Worm (Caenorhabditis elegans) whole organism, early embryonic: ENCODE data around the gene B0546.5.
A peak's percentile ranks its signal among the peaks of the same experiment; 100 is the strongest.
"Not testable (repeated sequence)": the region's sequence is repeated elsewhere in the genome, so short reads cannot be mapped to it uniquely, and the experiment has no call there.

Experiments
- B0310.2 ChIP-seq: sonication (generic microtip); optimal IDR thresholded peaks from 2 replicates; lab custom pipeline; 2016; ENCODE audit warnings: mild to moderate bottlenecking, missing genetic modification characterization, missing compliant biosample characterization
- F13C5.2 ChIP-seq: sonication (generic microtip); optimal IDR thresholded peaks from 2 replicates; lab custom pipeline; 2017; ENCODE audit warnings: mild to moderate bottlenecking, missing genetic modification characterization, inconsistent platforms, missing compliant biosample characterization
- aly-1 ChIP-seq: sonication (generic microtip); optimal IDR thresholded peaks from 2 replicates; lab custom pipeline; 2016; ENCODE audit warnings: missing genetic modification characterization, missing compliant biosample characterization
- ama-1 ChIP-seq: fragments of 150-350 bp; optimal IDR thresholded peaks from 2 replicates; lab custom pipeline; 2014
- ceh-13 ChIP-seq: fragments of 200-800 bp; sonication (Bioruptor generic); optimal IDR thresholded peaks from 2 replicates; lab custom pipeline; 2018; ENCODE audit warnings: mild to moderate bottlenecking, missing genetic modification characterization, missing compliant biosample characterization
- ceh-36 ChIP-seq: sonication (generic microtip); optimal IDR thresholded peaks from 2 replicates; lab custom pipeline; 2016; ENCODE audit warnings: missing genetic modification characterization, inconsistent platforms, missing compliant biosample characterization
- ets-7 ChIP-seq: sonication (generic microtip); optimal IDR thresholded peaks from 2 replicates; lab custom pipeline; 2016; ENCODE audit warnings: missing genotype, missing genetic modification characterization, missing compliant biosample characterization
- flt-1 ChIP-seq: fragments of 200-800 bp; sonication (Bioruptor generic); IDR thresholded peaks from 2 replicates; pipeline ENCODE4 v1.3.6; 2022; ENCODE audit warnings: missing genetic modification characterization, missing compliant biosample characterization
- hmbx-1 ChIP-seq: sonication (generic microtip); optimal IDR thresholded peaks from 2 replicates; lab custom pipeline; 2016; ENCODE audit warnings: mild to moderate bottlenecking, missing genetic modification characterization, missing compliant biosample characterization
- hmg-4 ChIP-seq: fragments of 200-800 bp; sonication (Bioruptor generic); optimal IDR thresholded peaks from 2 replicates; lab custom pipeline; 2018; ENCODE audit warnings: mild to moderate bottlenecking, missing genetic modification characterization, missing compliant biosample characterization
- hnd-1 ChIP-seq: sonication (generic microtip); optimal IDR thresholded peaks from 2 replicates; lab custom pipeline; 2016; ENCODE audit warnings: missing genetic modification characterization, missing compliant biosample characterization
- pes-1 ChIP-seq: fragments of 200-800 bp; sonication (Bioruptor generic); IDR thresholded peaks from 2 replicates; pipeline ENCODE4 v1.3.6; 2022; ENCODE audit warnings: missing genetic modification reagents, missing genetic modification characterization, missing compliant biosample characterization
- scrt-1 ChIP-seq: fragments of 200-800 bp; sonication (Bioruptor generic); IDR thresholded peaks from 2 replicates; pipeline ENCODE4 v1.3.6; 2022; ENCODE audit warnings: missing genetic modification characterization, missing compliant biosample characterization
- sea-1 ChIP-seq: fragments of 200-800 bp; sonication (Bioruptor generic); conservative IDR thresholded peaks from 2 replicates; pipeline ENCODE4 v1.3.6; 2022; ENCODE audit warnings: missing genetic modification characterization, missing compliant biosample characterization
- tbx-11 ChIP-seq: fragments of 200-800 bp; sonication (Bioruptor generic); IDR thresholded peaks from 2 replicates; pipeline ENCODE4 v1.3.6; 2022; ENCODE audit warnings: missing genetic modification characterization, missing compliant biosample characterization
- tbx-37 ChIP-seq: fragments of 200-800 bp; sonication (Bioruptor generic); conservative IDR thresholded peaks from 2 replicates; pipeline ENCODE4 v1.3.6; 2022; ENCODE audit warnings: missing genetic modification reagents, missing genetic modification characterization, missing compliant biosample characterization
- tra-4 ChIP-seq: sonication (generic microtip); optimal IDR thresholded peaks from 2 replicates; lab custom pipeline; 2017; ENCODE audit warnings: missing genetic modification characterization, missing compliant biosample characterization

Gene B0546.5

DNA sequence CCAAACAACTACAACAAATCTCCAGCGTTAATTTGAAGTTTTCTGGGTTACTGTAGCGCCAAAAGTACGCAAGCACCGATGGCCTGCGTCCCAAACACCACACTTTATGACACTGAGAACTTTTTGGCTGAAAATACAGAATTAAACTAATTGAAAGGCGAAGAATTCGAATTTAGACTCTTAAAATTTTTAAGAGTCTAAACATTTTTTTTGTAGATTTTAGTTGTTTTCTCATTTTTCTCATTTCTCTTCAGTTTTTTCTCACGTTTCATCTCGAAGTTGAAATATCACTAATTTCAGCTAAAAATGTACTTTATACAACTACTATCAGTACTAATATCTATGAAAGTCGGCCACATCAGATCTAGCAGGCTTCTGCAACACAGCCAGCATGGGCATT lies 25.5 kb upstream of the B0546.5 start, which contains the start of gene lgc-9:
TSS of gene lgc-9 (plus strand) at position 301 of the 400 bp plus-strand sequence.
- TF ChIP-seq ets-7, result no peak
- no peak for TF ChIP-seq F13C5.2 (tag; lab: Kevin White, UChicago)
- TF ChIP-seq hmbx-1, result no peak
- TF ChIP-seq tbx-37 (GFP tag; lab: Robert Waterston, UW), result no peak
- no peak for TF ChIP-seq ceh-36 (tag; lab: Kevin White, UChicago)
- TF ChIP-seq scrt-1 (GFP tag; lab: Robert Waterston, UW), result no peak
- TF ChIP-seq ama-1 (lab: Kevin White, UChicago), result no peak
- no peak for TF ChIP-seq sea-1 (GFP tag; lab: Robert Waterston, UW)
- TF ChIP-seq hmg-4 (GFP tag; lab: Kevin White, UChicago), result no peak
- TF ChIP-seq B0310.2 (tag; lab: Kevin White, UChicago), result no peak
- no peak for TF ChIP-seq flt-1 (GFP tag; lab: Robert Waterston, UW)
- no peak for TF ChIP-seq ceh-13 (GFP tag; lab: Kevin White, UChicago)
- TF ChIP-seq aly-1 (tag; lab: Kevin White, UChicago), result no peak
- no peak for TF ChIP-seq hnd-1
- TF ChIP-seq tbx-11 (GFP tag; lab: Robert Waterston, UW), result no peak
- no peak for TF ChIP-seq pes-1 (GFP tag; lab: Robert Waterston, UW)
- no peak for TF ChIP-seq tra-4 (tag; lab: Kevin White, UChicago)

DNA sequence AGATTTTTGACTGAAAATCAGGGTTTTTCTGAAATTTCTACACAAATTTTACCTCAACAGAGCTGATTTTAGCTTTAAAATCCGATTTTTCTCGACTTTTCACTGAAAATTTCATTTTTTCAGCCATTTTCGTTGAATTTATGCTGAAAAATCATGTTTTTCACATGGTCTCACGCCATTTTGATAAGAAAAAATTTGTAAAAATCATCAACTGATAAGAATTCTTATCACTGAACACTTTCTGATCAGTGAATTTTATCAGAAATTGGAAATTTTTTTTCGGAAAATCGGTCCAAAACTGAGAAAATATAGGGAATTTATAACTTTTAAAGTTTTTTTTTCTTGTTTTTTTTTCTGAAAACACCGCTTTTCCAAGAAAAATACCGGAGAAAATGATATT lies 11.0 kb upstream of the B0546.5 start:
- TF ChIP-seq F13C5.2 (tag; lab: Kevin White, UChicago), result no peak
- no peak for TF ChIP-seq pes-1 (GFP tag; lab: Robert Waterston, UW)
- TF ChIP-seq B0310.2 (tag; lab: Kevin White, UChicago), result no peak
- TF ChIP-seq ceh-13 (GFP tag; lab: Kevin White, UChicago), result no peak
- no peak for TF ChIP-seq hmg-4 (GFP tag; lab: Kevin White, UChicago)
- no peak for TF ChIP-seq hnd-1
- no peak for TF ChIP-seq ama-1 (lab: Kevin White, UChicago)

DNA sequence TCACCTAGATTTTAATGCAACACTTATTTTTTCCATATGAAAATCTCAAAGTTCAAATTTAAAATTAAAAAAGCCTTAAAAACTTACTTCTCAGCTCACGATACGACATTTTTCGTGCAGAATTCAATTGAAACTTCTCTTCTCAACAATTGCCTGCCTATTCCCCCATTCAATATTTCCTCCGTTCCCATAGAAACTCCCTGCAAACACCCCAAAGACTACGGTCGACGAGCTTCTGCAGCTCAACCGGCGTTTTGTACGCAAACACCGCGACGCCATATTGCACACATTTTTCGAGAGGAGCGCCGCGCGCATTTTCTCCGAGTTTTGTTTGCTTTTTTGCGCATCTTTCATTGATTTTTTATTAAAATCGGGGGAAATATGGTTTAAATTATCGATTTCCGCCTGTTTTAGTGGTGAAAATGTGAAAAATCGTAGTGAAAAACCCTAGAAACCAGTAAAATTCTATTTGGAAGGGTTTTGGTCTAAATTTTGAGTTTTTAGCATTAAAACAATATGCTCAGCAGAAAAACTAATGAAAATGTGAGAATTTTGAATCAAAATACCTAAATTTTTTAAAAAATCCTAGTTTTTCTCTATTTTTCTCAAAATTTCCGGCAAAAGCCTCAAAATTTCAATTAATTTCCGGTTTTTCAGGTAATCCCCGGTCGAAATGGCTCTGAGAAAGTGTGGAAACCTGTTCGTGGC lies 9.3 kb upstream of the B0546.5 start, which contains the start of the genes dyf-3 and pdhb-1:
TSS of gene dyf-3 (minus strand) at position 217 of the 708 bp plus-strand sequence.
TSS of gene pdhb-1 (plus strand) at position 658 of the 708 bp plus-strand sequence.
- TF ChIP-seq ama-1 (lab: Kevin White, UChicago) (no peak), scrt-1 (GFP tag; lab: Robert Waterston, UW) (0 out of 2 replicates have a peak, but pooled peaks have one; percentile 38), F13C5.2 (tag; lab: Kevin White, UChicago) (peak; percentile 40), flt-1 (GFP tag; lab: Robert Waterston, UW) (no peak), sea-1 (GFP tag; lab: Robert Waterston, UW) (no peak)

DNA sequence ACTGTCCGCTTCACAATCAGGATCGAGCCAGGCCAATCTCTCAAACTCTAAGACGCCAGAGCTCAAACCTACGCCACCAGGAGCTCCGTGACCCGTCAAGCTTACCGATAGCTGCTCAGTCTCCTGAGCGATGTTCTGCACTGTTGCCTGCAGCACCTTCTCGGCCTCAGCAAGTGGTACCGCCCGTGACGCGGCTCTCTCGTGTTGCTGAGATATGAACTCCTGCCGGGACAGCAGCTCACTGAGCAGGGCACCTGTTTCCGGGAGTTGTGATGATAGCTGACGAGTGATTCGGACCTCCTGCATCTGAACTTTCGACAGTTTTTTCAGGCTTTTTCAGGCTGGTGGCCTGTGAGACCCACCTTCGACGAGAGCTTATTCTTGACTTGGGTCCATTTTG lies 8.2 kb upstream of the B0546.5 start:
- TF ChIP-seq tbx-11 (GFP tag; lab: Robert Waterston, UW) (no peak), B0310.2 (tag; lab: Kevin White, UChicago) (no peak), tbx-37 (GFP tag; lab: Robert Waterston, UW) (no peak), ama-1 (lab: Kevin White, UChicago) (no peak), aly-1 (tag; lab: Kevin White, UChicago) (no peak), F13C5.2 (tag; lab: Kevin White, UChicago) (no peak), ceh-13 (GFP tag; lab: Kevin White, UChicago) (no peak), hnd-1 (no peak), tra-4 (tag; lab: Kevin White, UChicago) (no peak), pes-1 (GFP tag; lab: Robert Waterston, UW) (no peak), scrt-1 (GFP tag; lab: Robert Waterston, UW) (no peak), hmbx-1 (no peak), hmg-4 (GFP tag; lab: Kevin White, UChicago) (no peak), ets-7 (no peak), ceh-36 (tag; lab: Kevin White, UChicago) (no peak), sea-1 (GFP tag; lab: Robert Waterston, UW) (no peak), flt-1 (GFP tag; lab: Robert Waterston, UW) (no peak)

DNA sequence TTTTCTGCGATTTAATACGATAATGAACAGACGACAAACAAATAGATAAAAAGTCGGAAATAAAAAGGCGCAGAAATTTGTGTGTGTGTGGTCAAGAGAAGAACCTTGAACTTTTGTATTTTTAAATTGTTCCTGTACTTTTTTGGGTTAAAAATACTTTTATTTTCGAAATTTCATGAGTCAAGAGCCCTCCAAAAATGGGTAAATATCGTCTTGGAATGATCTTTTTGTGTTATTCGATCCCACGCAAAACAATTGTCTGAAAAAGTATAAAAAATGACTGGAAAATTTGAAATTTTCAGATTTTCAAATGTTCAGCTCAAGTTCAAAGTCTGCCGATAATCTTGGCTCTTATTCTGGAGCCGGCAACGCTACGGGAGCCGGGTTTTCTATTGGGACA lies 5.7 kb upstream of the B0546.5 start, which contains the start of gene C04C3.14:
TSS of gene C04C3.14 (plus strand) at position 301 of the 400 bp plus-strand sequence.
- TF ChIP-seq tra-4 (tag; lab: Kevin White, UChicago), result no peak
- TF ChIP-seq hmg-4 (GFP tag; lab: Kevin White, UChicago), result no peak
- no peak for TF ChIP-seq hmbx-1
- TF ChIP-seq ceh-36 (tag; lab: Kevin White, UChicago), result no peak
- no peak for TF ChIP-seq scrt-1 (GFP tag; lab: Robert Waterston, UW)

DNA sequence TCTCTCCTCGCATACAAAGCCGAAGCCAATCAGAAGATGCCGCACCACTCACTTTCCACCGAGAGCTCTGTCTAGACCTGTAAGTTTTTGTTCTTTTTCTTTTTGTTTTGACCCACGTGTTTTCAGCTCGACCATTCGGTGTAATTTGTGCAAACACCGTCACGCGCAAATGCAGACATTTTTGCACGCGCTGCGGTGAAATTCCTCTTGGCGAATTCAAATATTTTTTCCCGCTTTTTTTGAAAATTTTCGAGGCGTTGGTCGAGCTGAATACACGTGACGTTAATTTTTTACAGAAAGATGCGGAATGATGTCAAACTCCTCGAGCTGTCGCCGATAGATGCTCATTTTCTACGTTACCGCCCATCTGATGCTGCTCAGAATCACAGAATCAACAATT lies 4.2 kb upstream of the B0546.5 start, which contains the start of gene C04C3.4:
TSS of gene C04C3.4 (plus strand) at position 301 of the 400 bp plus-strand sequence.
- TF ChIP-seq ceh-36 (tag; lab: Kevin White, UChicago); pes-1 (GFP tag; lab: Robert Waterston, UW); aly-1 (tag; lab: Kevin White, UChicago): not testable (repeated sequence)

DNA sequence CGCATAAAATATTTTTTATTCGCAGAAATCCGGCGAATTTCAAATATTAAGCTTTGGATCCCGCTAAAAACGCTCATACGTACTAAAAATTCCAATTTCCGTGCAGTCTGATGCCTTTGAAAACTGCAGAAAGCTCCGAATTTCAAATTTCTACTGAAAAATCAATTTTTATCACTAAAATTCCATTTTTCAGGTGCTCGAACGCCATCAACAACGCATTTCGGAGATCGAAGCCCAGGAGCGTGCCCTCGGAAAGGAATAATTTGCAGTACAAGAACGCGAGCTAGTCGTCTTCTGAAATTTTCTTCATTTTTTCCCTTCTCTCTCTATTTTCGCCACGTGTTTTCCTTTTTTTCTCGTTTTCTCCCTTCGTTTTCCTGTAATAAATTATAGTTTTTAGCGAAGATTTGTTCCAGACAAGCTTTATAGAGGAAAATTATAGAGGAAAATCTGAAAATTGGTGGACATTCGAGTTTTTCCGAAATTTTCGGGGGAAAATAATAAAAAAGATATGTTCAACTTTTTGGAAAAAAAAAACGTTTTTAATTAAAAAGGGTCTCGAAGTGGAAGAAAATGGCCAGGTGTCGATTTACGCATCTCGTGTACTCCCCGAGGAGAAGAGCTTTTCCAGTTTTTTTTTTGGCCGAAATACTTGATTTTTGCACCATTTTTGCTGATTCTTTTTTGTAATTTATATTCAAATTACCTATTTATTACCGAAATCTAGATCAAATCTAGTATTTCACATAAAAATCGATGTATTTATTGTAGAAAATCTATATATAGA lies 3.2 kb downstream of the B0546.5 start:
- TF ChIP-seq ama-1 (lab: Kevin White, UChicago) (no peak), hmg-4 (GFP tag; lab: Kevin White, UChicago) (no peak), ets-7 (no peak), tra-4 (tag; lab: Kevin White, UChicago) (no peak), ceh-13 (GFP tag; lab: Kevin White, UChicago) (no peak), scrt-1 (GFP tag; lab: Robert Waterston, UW) (no peak), tbx-11 (GFP tag; lab: Robert Waterston, UW) (no peak), aly-1 (tag; lab: Kevin White, UChicago) (no peak), B0310.2 (tag; lab: Kevin White, UChicago) (no peak), tbx-37 (GFP tag; lab: Robert Waterston, UW) (no peak), ceh-36 (tag; lab: Kevin White, UChicago) (no peak), sea-1 (GFP tag; lab: Robert Waterston, UW) (no peak), flt-1 (GFP tag; lab: Robert Waterston, UW) (no peak), hnd-1 (no peak), hmbx-1 (no peak), F13C5.2 (tag; lab: Kevin White, UChicago) (no peak), pes-1 (GFP tag; lab: Robert Waterston, UW) (no peak)
